Fruit fly (Drosophila melanogaster): ENCODE data around the gene CG5567.
A peak's percentile ranks its signal among the peaks of the same experiment; 100 is the strongest.

The CG5567 gene

DNA sequence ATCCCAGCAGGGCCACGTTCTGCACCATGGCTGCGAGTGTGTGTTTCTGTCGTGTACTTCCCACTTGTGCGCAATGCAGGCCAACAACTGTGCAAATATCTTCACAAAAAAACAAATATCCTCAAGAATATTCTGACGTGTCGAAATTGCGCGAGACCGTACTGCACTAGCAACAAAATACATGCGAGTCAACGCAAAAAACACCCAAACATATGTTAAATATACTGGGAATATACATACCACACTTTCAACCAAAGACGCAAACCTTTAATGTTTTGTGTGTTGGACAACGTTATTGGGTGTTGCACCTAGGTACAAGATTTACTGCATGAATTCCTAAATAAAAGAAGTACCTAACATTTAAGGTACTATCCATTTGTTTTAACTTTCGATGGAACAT is 41.2 kb downstream of the CG5567 start, which contains the start of gene NUCB1 (continued):
- TF ChIP-seq NC2β (GFP tag; optimal IDR thresholded peaks at IDR 0.05) (peak; percentile 40), pita (GFP tag; optimal IDR thresholded peaks at IDR 0.05) (peak; percentile 72), CG2199 (GFP tag; IDR thresholded peaks at IDR 0.05) (no peak), oc (tag; optimal IDR thresholded peaks at IDR 0.05) (no peak), Side (GFP tag; optimal IDR thresholded peaks at IDR 0.05) (no peak), CG1529 (GFP tag; optimal IDR thresholded peaks at IDR 0.05) (no peak), CG7745 (tag; optimal IDR thresholded peaks at IDR 0.05) (no peak), CG31365 (tag; optimal IDR thresholded peaks at IDR 0.05) (no peak), MESR4 (GFP tag; optimal IDR thresholded peaks at IDR 0.05) (peak; percentile 93), scrt (GFP tag; optimal IDR thresholded peaks at IDR 0.05) (no peak), nmo (GFP tag; optimal IDR thresholded peaks at IDR 0.05) (peak; percentile 77), gro (GFP tag; optimal IDR thresholded peaks at IDR 0.05) (peak; percentile 71), CG17361 (GFP tag; IDR thresholded peaks at IDR 0.05) (no peak), C15 (GFP tag; IDR thresholded peaks at IDR 0.05) (no peak), Rfx (GFP tag; IDR thresholded peaks at IDR 0.05) (peak; percentile 68), tgo (GFP tag; IDR thresholded peaks at IDR 0.05) (no peak), trh (GFP tag; optimal IDR thresholded peaks at IDR 0.05) (no peak), ems (GFP tag; optimal IDR thresholded peaks at IDR 0.05) (peak; percentile 30), peb (GFP tag; IDR thresholded peaks at IDR 0.05) (no peak), MTF-1 (GFP tag; optimal IDR thresholded peaks at IDR 0.05; ENCODE audit: borderline replicate concordance) (peak; percentile 36), CG4707 (GFP tag; optimal IDR thresholded peaks at IDR 0.05) (no peak), knrl (GFP tag; IDR thresholded peaks at IDR 0.05; ENCODE audit: partially characterized antibody) (peak; percentile 26; the same call in 1 of the 3 replicates), CG15601 (tag; optimal IDR thresholded peaks at IDR 0.05) (no peak), sim (GFP tag; IDR thresholded peaks at IDR 0.05) (no peak), Six4 (GFP tag; optimal IDR thresholded peaks at IDR 0.05) (no peak), CG11247 (GFP tag; IDR thresholded peaks at IDR 0.05) (no peak), hb (GFP tag; IDR thresholded peaks at IDR 0.05; ENCODE audit: partially characterized antibody) (no peak), Dll (GFP tag; IDR thresholded peaks at IDR 0.05; ENCODE audit: partially characterized antibody) (no peak), CG11560 (tag; IDR thresholded peaks at IDR 0.05) (no peak), CG8290 (GFP tag; optimal IDR thresholded peaks at IDR 0.05) (peak; percentile 20), CG8290 (tag; optimal IDR thresholded peaks at IDR 0.05) (peak in 1 of 2 experiments; percentile 89), HLH4C (GFP tag; IDR thresholded peaks at IDR 0.05; ENCODE audit: partially characterized antibody) (no peak), pros (GFP tag; optimal IDR thresholded peaks at IDR 0.05) (no peak), CG10267 (tag; optimal IDR thresholded peaks at IDR 0.05) (peak; percentile 95), CG10462 (GFP tag; optimal IDR thresholded peaks at IDR 0.05) (no peak), CG34376 (GFP tag; optimal IDR thresholded peaks at IDR 0.05) (no peak), Mes4 (GFP tag; optimal IDR thresholded peaks at IDR 0.05) (no peak), wor (GFP tag; IDR thresholded peaks at IDR 0.05) (no peak), Bteb2 (GFP tag; optimal IDR thresholded peaks at IDR 0.05) (peak; percentile 16), CG1024 (GFP tag; IDR thresholded peaks at IDR 0.05) (no peak; the same call in 1 of the 2 replicates), CG30020 (tag; optimal IDR thresholded peaks at IDR 0.05) (peak; percentile 29), disco-r (GFP tag; optimal IDR thresholded peaks at IDR 0.05) (peak; percentile 26), wdn (GFP tag; IDR thresholded peaks at IDR 0.05) (no peak), CG17802 (tag; optimal IDR thresholded peaks at IDR 0.05) (no peak), NK7.1 (GFP tag; optimal IDR thresholded peaks at IDR 0.05) (no peak), Adf1 (GFP tag; IDR thresholded peaks at IDR 0.05) (no peak), CG7271 (tag; optimal IDR thresholded peaks at IDR 0.05) (peak; percentile 26), D19B (GFP tag; optimal IDR thresholded peaks at IDR 0.05) (no peak), btn (GFP tag; optimal IDR thresholded peaks at IDR 0.05) (no peak), sna (GFP tag; IDR thresholded peaks at IDR 0.05; ENCODE audit: partially characterized antibody) (no peak), Atf3 (GFP tag; optimal IDR thresholded peaks at IDR 0.05) (no peak), CG13123 (GFP tag; optimal IDR thresholded peaks at IDR 0.05) (no peak)
